Fruit fly (Drosophila melanogaster) whole organism, embryonic: ENCODE results near the gene CG31178.

ENCODE experiments used
- Atf-2 ChIP-seq: fragments of 200-800 bp; sonication (Bioruptor generic); optimal IDR thresholded peaks from 2 replicates; lab custom pipeline; 2016; ENCODE audit warnings: missing biosample characterization, missing genetic modification characterization
- CG11247 ChIP-seq: fragments of 200-800 bp; sonication (Bioruptor generic); IDR thresholded peaks from 2 replicates; pipeline ENCODE4 v1.3.6; 2022; ENCODE audit warnings: missing biosample characterization, missing genetic modification characterization
- CG11456 ChIP-seq: fragments of 200-800 bp; sonication (Bioruptor generic); IDR thresholded peaks from 3 replicates; pipeline ENCODE4 v1.3.6; 2022; ENCODE audit warnings: missing biosample characterization, missing genetic modification characterization
- CG11504 ChIP-seq: fragments of 200-800 bp; sonication (Bioruptor generic); optimal IDR thresholded peaks from 3 replicates; lab custom pipeline; 2019; ENCODE audit warnings: missing biosample characterization, mild to moderate bottlenecking, missing genetic modification characterization, moderate library complexity
- CG12219 ChIP-seq: fragments of 200-800 bp; sonication (Bioruptor generic); optimal IDR thresholded peaks from 3 replicates; lab custom pipeline; 2018; ENCODE audit warnings: missing biosample characterization, mild to moderate bottlenecking, missing genetic modification characterization
- CG13775 ChIP-seq: fragments of 200-800 bp; sonication (Bioruptor generic); optimal IDR thresholded peaks from 3 replicates; lab custom pipeline; 2017; ENCODE audit warnings: missing biosample characterization, mild to moderate bottlenecking, missing genetic modification characterization
- CG15073 ChIP-seq: fragments of 200-800 bp; sonication (Bioruptor generic); optimal IDR thresholded peaks from 2 replicates; lab custom pipeline; 2016; ENCODE audit warnings: missing biosample characterization, missing genetic modification characterization
- CG15269 ChIP-seq: fragments of 200-800 bp; sonication (Bioruptor generic); optimal IDR thresholded peaks from 2 replicates; lab custom pipeline; 2018; ENCODE audit warnings: missing biosample characterization, mild to moderate bottlenecking, missing genetic modification characterization, moderate library complexity
- CG1602 ChIP-seq: fragments of 200-800 bp; sonication (Bioruptor generic); optimal IDR thresholded peaks from 3 replicates; lab custom pipeline; 2016; ENCODE audit warnings: missing biosample characterization, missing genetic modification characterization
- CG17829 ChIP-seq: fragments of 200-800 bp; optimal IDR thresholded peaks from 2 replicates; lab custom pipeline; 2019; ENCODE audit warnings: missing biosample characterization, mild to moderate bottlenecking, missing genetic modification characterization, moderate library complexity
- CG31365 ChIP-seq: fragments of 200-800 bp; sonication (Bioruptor generic); optimal IDR thresholded peaks from 2 replicates; lab custom pipeline; 2018; ENCODE audit warnings: missing biosample characterization, mild to moderate bottlenecking, missing genetic modification characterization
- CG3163 ChIP-seq: fragments of 200-800 bp; sonication (Bioruptor generic); optimal IDR thresholded peaks from 3 replicates; lab custom pipeline; 2016; ENCODE audit warnings: missing biosample characterization, missing genetic modification characterization
- CG32772 ChIP-seq: fragments of 200-800 bp; sonication (Bioruptor generic); IDR thresholded peaks from 2 replicates; pipeline ENCODE4 v1.3.6; 2022; ENCODE audit warnings: missing biosample characterization, missing genetic modification characterization
- CG34376 ChIP-seq: fragments of 200-800 bp; sonication (Bioruptor generic); optimal IDR thresholded peaks from 2 replicates; lab custom pipeline; 2018; ENCODE audit warnings: missing biosample characterization, mild to moderate bottlenecking, missing genetic modification characterization
- CG3726 ChIP-seq: fragments of 200-800 bp; sonication (Bioruptor generic); IDR thresholded peaks from 3 replicates; pipeline ENCODE4, ENCODE4 v1.3.6; 2022; ENCODE audit warnings: missing biosample characterization, missing genetic modification characterization
- CG4854 ChIP-seq: fragments of 200-800 bp; sonication (Bioruptor generic); optimal IDR thresholded peaks from 2 replicates; lab custom pipeline; 2016; ENCODE audit warnings: missing biosample characterization, missing genetic modification characterization, inconsistent platforms
- CG5953 ChIP-seq: fragments of 200-800 bp; sonication (Bioruptor generic); IDR thresholded peaks from 2 replicates; pipeline ENCODE4 v1.3.6; 2022; ENCODE audit warnings: missing biosample characterization, missing genetic modification characterization
- CG6689 ChIP-seq: fragments of 200-800 bp; sonication (Bioruptor generic); IDR thresholded peaks from 2 replicates; pipeline ENCODE4 v1.3.6; 2022; ENCODE audit warnings: missing biosample characterization, missing genetic modification characterization
- CG7963 ChIP-seq: fragments of 200-800 bp; sonication (Bioruptor generic); IDR thresholded peaks from 3 replicates; pipeline ENCODE4 v1.3.6; 2022; ENCODE audit warnings: missing biosample characterization, missing genetic modification characterization; ENCODE audit not compliant: partially characterized antibody
- CG9797 ChIP-seq: fragments of 200-800 bp; sonication (Bioruptor generic); optimal IDR thresholded peaks from 3 replicates; lab custom pipeline; 2018; ENCODE audit warnings: missing biosample characterization, mild to moderate bottlenecking, missing genetic modification characterization
- CG9932 ChIP-seq: fragments of 200-800 bp; sonication (Bioruptor generic); IDR thresholded peaks from 2 replicates; pipeline ENCODE4 v1.3.6; 2022; ENCODE audit warnings: missing biosample characterization, missing genetic modification characterization
- CrebB ChIP-seq: fragments of 200-800 bp; sonication (Bioruptor generic); optimal IDR thresholded peaks from 3 replicates; lab custom pipeline; 2018; ENCODE audit warnings: missing biosample characterization, mild to moderate bottlenecking, missing genetic modification characterization
- Fer1 ChIP-seq: fragments of 200-800 bp; sonication (Bioruptor generic); optimal IDR thresholded peaks from 2 replicates; lab custom pipeline; 2017; ENCODE audit warnings: missing biosample characterization, mild to moderate bottlenecking, missing genetic modification characterization
- Fer2 ChIP-seq: fragments of 200-800 bp; sonication (Bioruptor generic); optimal IDR thresholded peaks from 2 replicates; lab custom pipeline; 2018; ENCODE audit warnings: missing biosample characterization, mild to moderate bottlenecking, missing genetic modification characterization, moderate library complexity
- HLHmδ ChIP-seq: fragments of 200-800 bp; sonication (Bioruptor generic); optimal IDR thresholded peaks from 2 replicates; lab custom pipeline; 2018; ENCODE audit warnings: missing biosample characterization, mild to moderate bottlenecking, missing genetic modification characterization, moderate library complexity
- HmgZ ChIP-seq: fragments of 200-800 bp; sonication (Bioruptor generic); optimal IDR thresholded peaks from 2 replicates; lab custom pipeline; 2018; ENCODE audit warnings: missing biosample characterization, mild to moderate bottlenecking, missing genetic modification characterization
- Hsf ChIP-seq: fragments of 200-800 bp; sonication (Bioruptor generic); optimal IDR thresholded peaks from 3 replicates; lab custom pipeline; 2016; ENCODE audit warnings: missing biosample characterization, missing genetic modification characterization
- Lhr ChIP-seq: fragments of 200-800 bp; sonication (Bioruptor generic); optimal IDR thresholded peaks from 3 replicates; lab custom pipeline; 2017; ENCODE audit warnings: mild to moderate bottlenecking, missing biosample characterization, missing genetic modification reagents, missing genetic modification characterization
- Mrtf ChIP-seq: fragments of 200-800 bp; sonication (Bioruptor generic); IDR thresholded peaks from 3 replicates; pipeline ENCODE4 v1.3.6; 2022; ENCODE audit warnings: missing biosample characterization, missing genetic modification characterization
- NFAT ChIP-seq: fragments of 200-800 bp; sonication (Bioruptor generic); IDR thresholded peaks from 2 replicates; pipeline ENCODE4 v1.3.6; 2022; ENCODE audit warnings: missing biosample characterization, missing genetic modification characterization
- Rfx ChIP-seq: fragments of 200-800 bp; sonication (Bioruptor generic); IDR thresholded peaks from 2 replicates; pipeline ENCODE4 v1.3.6; 2022; ENCODE audit warnings: missing biosample characterization, missing genetic modification characterization
- Vsx1 ChIP-seq: fragments of 200-800 bp; sonication (Bioruptor generic); optimal IDR thresholded peaks from 2 replicates; lab custom pipeline; 2017; ENCODE audit warnings: missing biosample characterization, mild to moderate bottlenecking, missing genetic modification characterization, missing genetic modification reagents
- bigmax ChIP-seq: fragments of 200-800 bp; sonication (Bioruptor generic); optimal IDR thresholded peaks from 2 replicates; lab custom pipeline; 2018; ENCODE audit warnings: missing biosample characterization, mild to moderate bottlenecking, missing genetic modification characterization
- chif ChIP-seq, 2 experiments: fragments of 200-800 bp; sonication (Bioruptor generic); optimal IDR thresholded peaks; 3 replicates each; lab custom pipeline; 2016; ENCODE audit warnings: missing biosample characterization in 2 of 2, missing genetic modification characterization in 2 of 2
- chn ChIP-seq: fragments of 200-800 bp; sonication (Bioruptor generic); optimal IDR thresholded peaks from 2 replicates; lab custom pipeline; 2016; ENCODE audit warnings: missing biosample characterization, missing genetic modification characterization
- ci ChIP-seq: fragments of 200-800 bp; sonication (Bioruptor generic); IDR thresholded peaks from 3 replicates; pipeline ENCODE4 v1.3.6; 2022; ENCODE audit warnings: missing biosample characterization, missing genetic modification characterization
- da ChIP-seq: fragments of 200-800 bp; sonication (Bioruptor generic); optimal IDR thresholded peaks from 2 replicates; lab custom pipeline; 2016; ENCODE audit warnings: missing biosample characterization, missing genetic modification characterization
- fd102C ChIP-seq: fragments of 200-800 bp; sonication (Bioruptor generic); optimal IDR thresholded peaks from 2 replicates; lab custom pipeline; 2018; ENCODE audit warnings: missing biosample characterization, mild to moderate bottlenecking, missing genetic modification characterization, moderate library complexity
- gt ChIP-seq: fragments of 200-800 bp; sonication (Bioruptor generic); IDR thresholded peaks from 2 replicates; pipeline ENCODE4 v1.3.6; 2022; ENCODE audit warnings: missing biosample characterization, missing genetic modification characterization
- hb ChIP-seq: fragments of 200-800 bp; sonication (Bioruptor generic); IDR thresholded peaks from 3 replicates; pipeline ENCODE4 v1.3.6; 2022; ENCODE audit warnings: missing biosample characterization, missing genetic modification characterization; ENCODE audit not compliant: partially characterized antibody
- hkb ChIP-seq, 2 experiments: fragments of 200-800 bp in 1 of 2; fragments of >200 bp in 1 of 2; sonication (Bioruptor generic) in 1 of 2; IDR thresholded peaks in 1 of 2; optimal IDR thresholded peaks in 1 of 2; 2 replicates each; pipeline versions ENCODE4 v1.3.6 to Lab custom; 2017 to 2022; ENCODE audit warnings: missing biosample characterization in 1 of 2, missing genetic modification characterization in 1 of 2
- jigr1 ChIP-seq: fragments of 200-800 bp; sonication (Bioruptor generic); IDR thresholded peaks from 3 replicates; pipeline ENCODE4 v1.3.6; 2022; ENCODE audit warnings: missing biosample characterization, missing genetic modification characterization
- ken ChIP-seq: fragments of 200-800 bp; sonication (Bioruptor generic); IDR thresholded peaks from 3 replicates; pipeline ENCODE4 v1.3.6; 2022; ENCODE audit warnings: missing biosample characterization, missing genetic modification characterization
- lbe ChIP-seq: fragments of 200-800 bp; sonication (Bioruptor generic); optimal IDR thresholded peaks from 2 replicates; lab custom pipeline; 2016; ENCODE audit warnings: missing biosample characterization, mild to moderate bottlenecking, missing genetic modification characterization
- nom ChIP-seq: fragments of 200-800 bp; sonication (Bioruptor generic); optimal IDR thresholded peaks from 2 replicates; lab custom pipeline; 2017; ENCODE audit warnings: missing biosample characterization, missing genetic modification characterization, mild to moderate bottlenecking, moderate library complexity, missing genetic modification reagents
- schlank ChIP-seq: fragments of 200-800 bp; sonication (Bioruptor generic); optimal IDR thresholded peaks from 2 replicates; lab custom pipeline; 2018; ENCODE audit warnings: missing biosample characterization, mild to moderate bottlenecking, missing genetic modification characterization
- tin ChIP-seq: fragments of 200-800 bp; sonication (Bioruptor generic); optimal IDR thresholded peaks from 3 replicates; lab custom pipeline; 2016; ENCODE audit warnings: missing biosample characterization, missing genetic modification characterization
- ttk ChIP-seq: fragments of 200-800 bp; sonication (Bioruptor generic); IDR thresholded peaks from 2 replicates; pipeline ENCODE4 v2.1.2; 2022; ENCODE audit warnings: missing biosample characterization, missing genetic modification characterization
- twi ChIP-seq: fragments of 200-800 bp; optimal IDR thresholded peaks from 2 replicates; lab custom pipeline; 2019; ENCODE audit warnings: missing biosample characterization, mild to moderate bottlenecking, missing genetic modification characterization, moderate library complexity

The CG31178 gene

dm6 chr3R:21870158-21870971 lies 3.2 kb upstream of the CG31178 start, which contains the start of gene CG31431 (continued):
- peak; percentile 97 for TF ChIP-seq NFAT
- peak; percentile 93 for TF ChIP-seq twi
- TF ChIP-seq HLHmδ = peak; percentile 3
- peak; percentile 96 for TF ChIP-seq Atf-2
- peak; percentile 98 for TF ChIP-seq CG11247 (GFP tag; lab: Robert Waterston, UW)
- no peak for TF ChIP-seq hkb (optimal IDR thresholded peaks at IDR 0.05; lab: Kevin White, UChicago)
- TF ChIP-seq hkb (GFP tag; IDR thresholded peaks at IDR 0.05; lab: Robert Waterston, UW) = peak; percentile 98
- TF ChIP-seq schlank = peak; percentile 97
- TF ChIP-seq da (GFP tag; lab: Kevin White, UChicago) = peak; percentile 93
- peak; percentile 96 for TF ChIP-seq ttk (GFP tag; lab: Robert Waterston, UW)
- TF ChIP-seq Fer1 (GFP tag; lab: Kevin White, UChicago) = peak; percentile 98
- TF ChIP-seq Fer2 (tag; lab: Kevin White, UChicago) = peak; percentile 97
- TF ChIP-seq hb (GFP tag; lab: Robert Waterston, UW) = no peak
- TF ChIP-seq Rfx (GFP tag; lab: Robert Waterston, UW) = peak; percentile 99
- peak; percentile 98 for TF ChIP-seq CG11456 (GFP tag; lab: Robert Waterston, UW)
- TF ChIP-seq Vsx1 (GFP tag; lab: Kevin White, UChicago) = peak; percentile 91
- TF ChIP-seq lbe = peak; percentile 58
- peak; percentile 13 for TF ChIP-seq CG9797
- TF ChIP-seq ci = peak; percentile 98
- peak; percentile 98 for TF ChIP-seq HmgZ (tag; lab: Kevin White, UChicago)
- peak; percentile 97 for TF ChIP-seq CG34376 (GFP tag; lab: Kevin White, UChicago)
- TF ChIP-seq gt (GFP tag; lab: Robert Waterston, UW) = peak; percentile 88
- TF ChIP-seq CG1602 = peak; percentile 95
- peak; percentile 96 for TF ChIP-seq CG3726 (GFP tag; lab: Robert Waterston, UW)
- peak; percentile 75 for TF ChIP-seq fd102C (GFP tag; lab: Kevin White, UChicago)
- TF ChIP-seq CG32772 (GFP tag; lab: Robert Waterston, UW) = peak; percentile 97
- peak; percentile 96 for TF ChIP-seq CG9932 (GFP tag; lab: Robert Waterston, UW)
- peak; percentile 97 for TF ChIP-seq CG6689 (GFP tag; lab: Robert Waterston, UW)
- TF ChIP-seq CG3163 (GFP tag; lab: Kevin White, UChicago) = peak; percentile 88
- TF ChIP-seq CrebB (tag; lab: Kevin White, UChicago) = peak; percentile 97
- peak; percentile 95 for TF ChIP-seq CG13775 (GFP tag; lab: Kevin White, UChicago)
- TF ChIP-seq CG17829 (tag; lab: Kevin White, UChicago) = peak; percentile 98
- TF ChIP-seq nom (GFP tag; lab: Kevin White, UChicago) = peak; percentile 73
- TF ChIP-seq Hsf (GFP tag; lab: Kevin White, UChicago) = peak; percentile 97
- TF ChIP-seq ken (GFP tag; lab: Robert Waterston, UW) = peak; percentile 95
- peak; percentile 87 for TF ChIP-seq Lhr (GFP tag; lab: Kevin White, UChicago)
- peak; percentile 96 for TF ChIP-seq CG11504
- peak; percentile 97 for TF ChIP-seq chif (GFP tag; optimal IDR thresholded peaks at IDR 0.05; lab: Kevin White, UChicago)
- peak; percentile 86 for TF ChIP-seq CG5953 (GFP tag; lab: Robert Waterston, UW)
- TF ChIP-seq jigr1 (GFP tag; lab: Robert Waterston, UW) = peak; percentile 84
- peak; percentile 55 for TF ChIP-seq bigmax (GFP tag; lab: Kevin White, UChicago)
- peak; percentile 98 for TF ChIP-seq CG15269
- no peak for TF ChIP-seq CG7963 (GFP tag; lab: Robert Waterston, UW)
- peak; percentile 97 for TF ChIP-seq Mrtf (GFP tag; lab: Robert Waterston, UW)
- TF ChIP-seq chn (GFP tag; lab: Kevin White, UChicago) = peak; percentile 94
- TF ChIP-seq CG4854 (GFP tag; lab: Kevin White, UChicago) = peak; percentile 96
- peak; percentile 78 for TF ChIP-seq CG15073
- TF ChIP-seq CG31365 (tag; lab: Kevin White, UChicago) = peak; percentile 88
- TF ChIP-seq tin (GFP tag; lab: Kevin White, UChicago) = peak; percentile 97
- TF ChIP-seq CG12219 = peak; percentile 97
